Worm (Caenorhabditis elegans): Measurements from ENCODE around the gene ubxn-4.

The ubxn-4 gene

ce11 chrIII:8398411-8398810 is 7.0 kb downstream of the ubxn-4 start, which contains the start of gene ZK353.2:
TSS of gene ZK353.2 (plus strand) at chrIII:8398711.
- TF ChIP-seq nhr-77 (tag; optimal IDR thresholded peaks at IDR 0.05): no peak
- no peak for TF ChIP-seq grh-1 (GFP tag; IDR thresholded peaks at IDR 0.05)
- no peak for TF ChIP-seq hpl-2 (GFP tag; optimal IDR thresholded peaks at IDR 0.05)

- no peak for TF ChIP-seq ztf-4 (tag; optimal IDR thresholded peaks at IDR 0.05)
- TF ChIP-seq lin-14 (GFP tag; optimal IDR thresholded peaks at IDR 0.05): no peak
- TF ChIP-seq unc-62 (GFP tag; optimal IDR thresholded peaks at IDR 0.05): no peak
- no peak for TF ChIP-seq lin-39 (tag; optimal IDR thresholded peaks at IDR 0.05)
- TF ChIP-seq ets-5 (GFP tag; IDR thresholded peaks at IDR 0.05): no peak
- no peak for TF ChIP-seq mep-1 (tag; optimal IDR thresholded peaks at IDR 0.05)
- TF ChIP-seq unc-86 (tag; optimal IDR thresholded peaks at IDR 0.05): no peak
- TF ChIP-seq zip-4 (GFP tag; optimal IDR thresholded peaks at IDR 0.05): no peak
- no peak for TF ChIP-seq swsn-7 (tag; optimal IDR thresholded peaks at IDR 0.05)
Observed at ce11 chrIII:8395685-8396084, 9.7 kb downstream of the ubxn-4 start, which contains the start of gene ZK353.3. TSS of gene ZK353.3 (plus strand) at chrIII:8395985.

ce11 chrIII:8394374-8395302 is 10.7 kb downstream of the ubxn-4 start, which contains the start of gene ZK353.10:
TSS of gene ZK353.10 (minus strand) at chrIII:8394424.
- no peak for TF ChIP-seq skn-1 (tag; optimal IDR thresholded peaks at IDR 0.05)
- TF ChIP-seq snpc-4 (tag; optimal IDR thresholded peaks at IDR 0.05): no peak
- TF ChIP-seq nhr-12 (tag; optimal IDR thresholded peaks at IDR 0.05): no peak
- peak; percentile 18 for TF ChIP-seq dsc-1 (tag; optimal IDR thresholded peaks at IDR 0.05)
- TF ChIP-seq lin-15B (tag; optimal IDR thresholded peaks at IDR 0.05): no peak
- no peak for TF ChIP-seq lir-3 (tag; optimal IDR thresholded peaks at IDR 0.05; ENCODE audit: poor library complexity)
- TF ChIP-seq ztf-11 (tag; optimal IDR thresholded peaks at IDR 0.05): no peak
- TF ChIP-seq fos-1 (tag; optimal IDR thresholded peaks at IDR 0.05): no peak
- peak in 1 of 2 experiments; percentile 9 for TF ChIP-seq lsy-2 (tag; optimal IDR thresholded peaks at IDR 0.05)
- TF ChIP-seq unc-62 (GFP tag; optimal IDR thresholded peaks at IDR 0.05): no peak
- peak; percentile 68 for TF ChIP-seq lin-14 (GFP tag; optimal IDR thresholded peaks at IDR 0.05)
- TF ChIP-seq efl-1 (optimal IDR thresholded peaks at IDR 0.05): no peak
- peak in 1 of 2 experiments; percentile 76 for TF ChIP-seq efl-1 (GFP tag; optimal IDR thresholded peaks at IDR 0.05 in 1 of 2)
- TF ChIP-seq ces-1 (GFP tag; optimal IDR thresholded peaks at IDR 0.05): no peak
- peak; percentile 15 for TF ChIP-seq egl-13 (tag; optimal IDR thresholded peaks at IDR 0.05)
- TF ChIP-seq jun-1 (tag; optimal IDR thresholded peaks at IDR 0.05): no peak
- TF ChIP-seq nhr-84 (tag; optimal IDR thresholded peaks at IDR 0.05): no peak
- peak; percentile 26 for TF ChIP-seq fkh-8 (tag; optimal IDR thresholded peaks at IDR 0.05)
- no peak for TF ChIP-seq elt-3 (tag; optimal IDR thresholded peaks at IDR 0.05)
- TF ChIP-seq unc-86 (tag; optimal IDR thresholded peaks at IDR 0.05): peak; percentile 52
- TF ChIP-seq nhr-71 (tag; optimal IDR thresholded peaks at IDR 0.05): peak; percentile 34
- peak in 1 of 2 experiments; percentile 3 for TF ChIP-seq lin-35 (GFP tag; optimal IDR thresholded peaks at IDR 0.05)
- no peak for TF ChIP-seq hlh-4 (tag; optimal IDR thresholded peaks at IDR 0.05)

- no peak for TF ChIP-seq sptf-1 (tag; optimal IDR thresholded peaks at IDR 0.05)
- TF ChIP-seq snu-23 (GFP tag; optimal IDR thresholded peaks at IDR 0.05): peak; percentile 47
- TF ChIP-seq ceh-88 (GFP tag; IDR thresholded peaks at IDR 0.05): no peak
- no peak for TF ChIP-seq egl-27 (tag; optimal IDR thresholded peaks at IDR 0.05)
- peak in 1 of 2 experiments; percentile 15 for TF ChIP-seq lin-35 (GFP tag; optimal IDR thresholded peaks at IDR 0.05)
- TF ChIP-seq pax-3 (tag; optimal IDR thresholded peaks at IDR 0.05): peak; percentile 50
- TF ChIP-seq vab-15 (tag; optimal IDR thresholded peaks at IDR 0.05): no peak
- TF ChIP-seq sup-37 (GFP tag; optimal IDR thresholded peaks at IDR 0.05): no peak
- no peak for TF ChIP-seq hpl-2 (GFP tag; optimal IDR thresholded peaks at IDR 0.05)
- TF ChIP-seq unc-98 (GFP tag; IDR thresholded peaks at IDR 0.05): no peak
- peak in 1 of 3 experiments; percentile 43 for TF ChIP-seq dpl-1 (GFP tag; optimal IDR thresholded peaks at IDR 0.05)
- TF ChIP-seq mab-9 (GFP tag; IDR thresholded peaks at IDR 0.05): no peak
- TF ChIP-seq C16A3.4 (tag; optimal IDR thresholded peaks at IDR 0.05): no peak
- peak; percentile 3 to 8 for TF ChIP-seq efl-1 (optimal IDR thresholded peaks at IDR 0.05)
- peak in 1 of 2 experiments; percentile 72 for TF ChIP-seq efl-1 (GFP tag; optimal IDR thresholded peaks at IDR 0.05 in 1 of 2)
- no peak for TF ChIP-seq mdl-1 (tag; optimal IDR thresholded peaks at IDR 0.05)
- TF ChIP-seq efl-3 (GFP tag; optimal IDR thresholded peaks at IDR 0.05): no peak
- no peak for TF ChIP-seq nhr-11 (tag; optimal IDR thresholded peaks at IDR 0.05)
- peak; percentile 63 for TF ChIP-seq egl-13 (tag; optimal IDR thresholded peaks at IDR 0.05)
Observed at ce11 chrIII:8392307-8392706, 13.1 kb downstream of the ubxn-4 start.
